Fruit fly (Drosophila melanogaster) whole organism, prepupa: ENCODE data around the gene Tango9.
A peak's percentile ranks its signal among the peaks of the same experiment; 100 is the strongest.

Experiments
- Blimp-1 ChIP-seq: fragments of 200-800 bp; sonication (Bioruptor generic); optimal IDR thresholded peaks from 3 replicates; lab custom pipeline; 2017; ENCODE audit warnings: missing biosample characterization, missing genetic modification characterization, mild to moderate bottlenecking, moderate library complexity, missing genetic modification reagents
- CG10631 ChIP-seq: fragments of 200-800 bp; sonication (Bioruptor generic); optimal IDR thresholded peaks from 2 replicates; lab custom pipeline; 2016; ENCODE audit warnings: missing biosample characterization, missing genetic modification characterization
- CG10669 ChIP-seq: fragments of 200-800 bp; sonication (Bioruptor generic); optimal IDR thresholded peaks from 3 replicates; lab custom pipeline; 2018; ENCODE audit warnings: missing biosample characterization, mild to moderate bottlenecking, missing genetic modification characterization, moderate library complexity
- CG11294 ChIP-seq: fragments of 200-800 bp; sonication (Bioruptor generic); IDR thresholded peaks from 2 replicates; pipeline ENCODE4 v1.3.6; 2022; ENCODE audit warnings: missing biosample characterization, missing genetic modification characterization
- CG11762 ChIP-seq: fragments of 200-800 bp; sonication (Bioruptor generic); optimal IDR thresholded peaks from 3 replicates; lab custom pipeline; 2016; ENCODE audit warnings: missing biosample characterization, missing genetic modification characterization; ENCODE audit not compliant: insufficient read depth
- CG11902 ChIP-seq: fragments of 200-800 bp; sonication (Bioruptor generic); optimal IDR thresholded peaks from 3 replicates; lab custom pipeline; 2016; ENCODE audit warnings: missing biosample characterization, missing genetic modification characterization
- CG15336 ChIP-seq: fragments of 200-800 bp; sonication (Bioruptor generic); IDR thresholded peaks from 2 replicates; pipeline ENCODE4 v1.3.6; 2022; ENCODE audit warnings: missing biosample characterization, missing genetic modification characterization
- CG1621 ChIP-seq: fragments of 200-800 bp; sonication (Bioruptor generic); optimal IDR thresholded peaks from 3 replicates; lab custom pipeline; 2018; ENCODE audit warnings: missing biosample characterization, mild to moderate bottlenecking, missing genetic modification characterization
- CG16779 ChIP-seq: fragments of 200-800 bp; sonication (Bioruptor generic); optimal IDR thresholded peaks from 3 replicates; lab custom pipeline; 2017; ENCODE audit warnings: missing biosample characterization, mild to moderate bottlenecking, missing genetic modification characterization
- CG3032 ChIP-seq: fragments of 200-800 bp; optimal IDR thresholded peaks from 2 replicates; lab custom pipeline; 2019; ENCODE audit warnings: missing biosample characterization, mild to moderate bottlenecking, missing genetic modification characterization, moderate library complexity
- CG31627 ChIP-seq: fragments of 200-800 bp; sonication (Bioruptor generic); optimal IDR thresholded peaks from 3 replicates; lab custom pipeline; 2016; ENCODE audit warnings: missing biosample characterization, missing genetic modification characterization
- CG3919 ChIP-seq: fragments of 200-800 bp; sonication (Bioruptor generic); optimal IDR thresholded peaks from 3 replicates; lab custom pipeline; 2016; ENCODE audit warnings: missing biosample characterization, missing genetic modification characterization
- CG4318 ChIP-seq: fragments of 200-800 bp; sonication (Bioruptor generic); optimal IDR thresholded peaks from 3 replicates; lab custom pipeline; 2017; ENCODE audit warnings: missing biosample characterization, mild to moderate bottlenecking, missing genetic modification characterization
- CG6163 ChIP-seq: fragments of 200-800 bp; sonication (Bioruptor generic); IDR thresholded peaks from 3 replicates; pipeline ENCODE4 v1.3.6; 2022; ENCODE audit warnings: missing biosample characterization, missing genetic modification characterization
- CG6276 ChIP-seq: fragments of 200-800 bp; sonication (Bioruptor generic); optimal IDR thresholded peaks from 2 replicates; lab custom pipeline; 2017; ENCODE audit warnings: missing biosample characterization, mild to moderate bottlenecking, missing genetic modification characterization
- CG6792 ChIP-seq: fragments of 200-800 bp; sonication (Bioruptor generic); optimal IDR thresholded peaks from 3 replicates; lab custom pipeline; 2016; ENCODE audit warnings: missing biosample characterization, missing genetic modification characterization
- CG6808 ChIP-seq: fragments of 200-800 bp; sonication (Bioruptor generic); optimal IDR thresholded peaks from 3 replicates; lab custom pipeline; 2017; ENCODE audit warnings: missing biosample characterization, missing genetic modification characterization, mild to moderate bottlenecking, moderate library complexity, missing genetic modification reagents
- CG6854 ChIP-seq: fragments of 200-800 bp; sonication (Bioruptor generic); optimal IDR thresholded peaks from 2 replicates; lab custom pipeline; 2017; ENCODE audit warnings: missing biosample characterization, mild to moderate bottlenecking, missing genetic modification characterization
- CG7368 ChIP-seq: fragments of 200-800 bp; sonication (Bioruptor generic); optimal IDR thresholded peaks from 3 replicates; lab custom pipeline; 2016; ENCODE audit warnings: missing biosample characterization, missing genetic modification characterization
- CG8319 ChIP-seq: fragments of 200-800 bp; sonication (Bioruptor generic); optimal IDR thresholded peaks from 3 replicates; lab custom pipeline; 2016; ENCODE audit warnings: missing biosample characterization, missing genetic modification characterization
- CG8632 ChIP-seq: fragments of 200-800 bp; sonication (Bioruptor generic); optimal IDR thresholded peaks from 3 replicates; lab custom pipeline; 2016; ENCODE audit warnings: missing biosample characterization, missing genetic modification characterization
- CG9139 ChIP-seq: fragments of 200-800 bp; sonication (Bioruptor generic); optimal IDR thresholded peaks from 3 replicates; lab custom pipeline; 2017; ENCODE audit warnings: missing biosample characterization, mild to moderate bottlenecking, missing genetic modification characterization
- Eip75B ChIP-seq: fragments of 200-800 bp; sonication (Bioruptor generic); optimal IDR thresholded peaks from 3 replicates; lab custom pipeline; 2016; ENCODE audit warnings: missing biosample characterization, missing genetic modification characterization
- Eip78C ChIP-seq: fragments of 200-800 bp; sonication (Bioruptor generic); peaks from one replicate; lab custom pipeline; 2016; ENCODE audit warnings: missing biosample characterization, missing genetic modification characterization
- Ets96B ChIP-seq: fragments of 200-800 bp; optimal IDR thresholded peaks from 2 replicates; lab custom pipeline; 2019; ENCODE audit warnings: missing biosample characterization, mild to moderate bottlenecking, missing genetic modification characterization, moderate library complexity
- Hr38 ChIP-seq: sonication (Bioruptor generic); optimal IDR thresholded peaks from 2 replicates; lab custom pipeline; 2016; ENCODE audit warnings: missing biosample characterization, missing genetic modification characterization
- Hr39 ChIP-seq: fragments of 200-800 bp; sonication (Bioruptor generic); optimal IDR thresholded peaks from 2 replicates; lab custom pipeline; 2016; ENCODE audit warnings: missing biosample characterization, missing genetic modification characterization
- Hr4 ChIP-seq: fragments of 200-800 bp; sonication (Bioruptor generic); optimal IDR thresholded peaks from 3 replicates; lab custom pipeline; 2016; ENCODE audit warnings: missing biosample characterization, missing genetic modification characterization
- Met ChIP-seq: fragments of 200-800 bp; sonication (Bioruptor generic); optimal IDR thresholded peaks from 3 replicates; lab custom pipeline; 2016; ENCODE audit warnings: missing biosample characterization, missing genetic modification characterization
- Sox102F ChIP-seq: fragments of 200-800 bp; sonication (Bioruptor generic); optimal IDR thresholded peaks from 2 replicates; lab custom pipeline; 2016; ENCODE audit warnings: missing biosample characterization, mild to moderate bottlenecking, missing genetic modification characterization
- Sox14 ChIP-seq: fragments of 200-800 bp; sonication (Bioruptor generic); optimal IDR thresholded peaks from 3 replicates; lab custom pipeline; 2016; ENCODE audit warnings: missing biosample characterization, missing genetic modification characterization
- Sox15 ChIP-seq: fragments of 200-800 bp; sonication (Bioruptor generic); optimal IDR thresholded peaks from 3 replicates; lab custom pipeline; 2016; ENCODE audit warnings: missing biosample characterization, missing genetic modification characterization
- achi ChIP-seq: fragments of 200-800 bp; sonication (Bioruptor generic); optimal IDR thresholded peaks from 3 replicates; lab custom pipeline; 2016; ENCODE audit warnings: missing biosample characterization, missing genetic modification characterization
- acj6 ChIP-seq: fragments of 200-800 bp; sonication (Bioruptor generic); optimal IDR thresholded peaks from 3 replicates; lab custom pipeline; 2016; ENCODE audit warnings: missing biosample characterization, missing genetic modification characterization
- eg ChIP-seq: fragments of 200-800 bp; sonication (Bioruptor generic); IDR thresholded peaks from 3 replicates; pipeline ENCODE4 v1.3.6; 2022; ENCODE audit warnings: missing biosample characterization, missing genetic modification characterization
- esn ChIP-seq: fragments of 200-800 bp; sonication (Bioruptor generic); optimal IDR thresholded peaks from 2 replicates; lab custom pipeline; 2016; ENCODE audit warnings: missing biosample characterization, mild to moderate bottlenecking, missing genetic modification characterization, moderate library complexity
- fd85E ChIP-seq: fragments of 200-800 bp; sonication (Bioruptor generic); optimal IDR thresholded peaks from 3 replicates; lab custom pipeline; 2016; ENCODE audit warnings: missing biosample characterization, missing genetic modification characterization
- fkh ChIP-seq: fragments of 200-800 bp; sonication (Bioruptor generic); optimal IDR thresholded peaks from 3 replicates; lab custom pipeline; 2017; ENCODE audit warnings: missing biosample characterization, mild to moderate bottlenecking, missing genetic modification characterization, moderate library complexity
- lz ChIP-seq: fragments of 200-800 bp; sonication (Bioruptor generic); optimal IDR thresholded peaks from 3 replicates; lab custom pipeline; 2016; ENCODE audit warnings: missing biosample characterization, missing genetic modification characterization
- net ChIP-seq: fragments of 200-800 bp; sonication (Bioruptor generic); optimal IDR thresholded peaks from 3 replicates; lab custom pipeline; 2016; ENCODE audit warnings: missing biosample characterization, missing genetic modification characterization
- pdm3 ChIP-seq: fragments of 200-800 bp; sonication (Bioruptor generic); optimal IDR thresholded peaks from 3 replicates; lab custom pipeline; 2016; ENCODE audit warnings: missing biosample characterization, missing genetic modification characterization
- salr ChIP-seq, 2 experiments: fragments of 200-800 bp; sonication (Bioruptor generic); optimal IDR thresholded peaks; 3 replicates each; lab custom pipeline; 2016 to 2018; ENCODE audit warnings: missing biosample characterization in 2 of 2, missing genetic modification characterization in 2 of 2, mild to moderate bottlenecking in 1 of 2
- spab ChIP-seq: fragments of 200-800 bp; sonication (Bioruptor generic); optimal IDR thresholded peaks from 2 replicates; lab custom pipeline; 2017; ENCODE audit warnings: missing biosample characterization, mild to moderate bottlenecking, missing genetic modification characterization, missing genetic modification reagents
- svp ChIP-seq: fragments of 200-800 bp; sonication (Bioruptor generic); peaks from one replicate; lab custom pipeline; 2016; ENCODE audit warnings: missing biosample characterization, missing genetic modification characterization
- topi ChIP-seq: fragments of 200-800 bp; sonication (Bioruptor generic); optimal IDR thresholded peaks from 3 replicates; lab custom pipeline; 2016; ENCODE audit warnings: missing biosample characterization, missing genetic modification characterization

The Tango9 gene

DNA sequence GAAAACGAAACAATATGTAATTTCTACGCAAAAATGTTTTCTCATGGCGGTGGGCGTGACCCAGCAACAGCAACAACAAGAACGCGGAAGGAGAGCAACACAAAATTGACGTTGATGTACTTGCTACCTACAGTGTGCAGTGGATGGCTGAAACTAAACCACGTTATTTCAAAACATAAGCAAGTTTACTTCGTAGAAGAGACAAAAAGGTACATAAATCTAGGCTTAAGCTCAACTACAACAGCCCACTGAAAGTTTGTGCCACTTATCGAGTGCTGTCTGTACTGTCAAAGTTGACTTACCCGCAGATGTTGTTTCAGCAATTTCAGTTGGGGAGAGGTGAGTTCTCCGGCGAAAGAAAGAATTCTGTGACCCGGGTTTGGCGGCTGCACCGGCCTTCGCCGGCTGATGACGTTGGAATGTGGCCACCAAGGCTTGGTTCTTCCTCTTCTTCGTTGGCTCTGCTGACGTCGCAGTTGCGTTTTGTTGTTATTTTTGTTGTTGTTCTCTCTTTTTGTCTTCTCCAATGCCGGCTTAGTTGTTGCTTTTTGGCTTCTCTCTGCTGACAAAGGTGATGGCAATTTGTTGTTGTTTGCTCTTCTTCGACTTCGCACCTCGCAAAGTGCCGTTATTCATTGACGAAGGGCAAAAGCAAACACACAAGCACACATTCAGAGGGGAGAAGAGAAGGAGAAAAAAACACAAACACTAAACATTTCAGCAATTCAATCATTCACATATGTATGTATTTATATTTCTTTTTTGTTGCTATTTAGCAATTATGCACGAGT lies 27.4 kb downstream of the Tango9 start (continued):
- TF ChIP-seq CG31627 (GFP tag; lab: Kevin White, UChicago) (peak; percentile 85), CG11762 (GFP tag; lab: Kevin White, UChicago) (peak; percentile 33), Sox102F (peak; percentile 79), Sox14 (GFP tag; lab: Kevin White, UChicago) (peak; percentile 77), CG11902 (GFP tag; lab: Kevin White, UChicago) (peak; percentile 50), CG7368 (peak; percentile 60), CG3032 (tag; lab: Kevin White, UChicago) (peak; percentile 53), CG6163 (GFP tag; lab: Robert Waterston, UW) (peak; percentile 72), Ets96B (tag; lab: Kevin White, UChicago) (peak; percentile 59), salr (GFP tag; optimal IDR thresholded peaks at IDR 0.05; lab: Kevin White, UChicago) (peak; percentile 21 to 45), CG9139 (GFP tag; lab: Kevin White, UChicago) (no peak), achi (GFP tag; lab: Kevin White, UChicago) (peak; percentile 68), Met (GFP tag; lab: Kevin White, UChicago) (peak; percentile 84), CG6276 (GFP tag; lab: Kevin White, UChicago) (peak; percentile 16), Blimp-1 (no peak), Eip78C (GFP tag; lab: Kevin White, UChicago) (peak; percentile 87), fkh (peak; percentile 67), esn (peak; percentile 78), CG8632 (GFP tag; lab: Kevin White, UChicago) (peak; percentile 55), CG11294 (no peak), Hr4 (GFP tag; lab: Kevin White, UChicago) (peak; percentile 30)

DNA sequence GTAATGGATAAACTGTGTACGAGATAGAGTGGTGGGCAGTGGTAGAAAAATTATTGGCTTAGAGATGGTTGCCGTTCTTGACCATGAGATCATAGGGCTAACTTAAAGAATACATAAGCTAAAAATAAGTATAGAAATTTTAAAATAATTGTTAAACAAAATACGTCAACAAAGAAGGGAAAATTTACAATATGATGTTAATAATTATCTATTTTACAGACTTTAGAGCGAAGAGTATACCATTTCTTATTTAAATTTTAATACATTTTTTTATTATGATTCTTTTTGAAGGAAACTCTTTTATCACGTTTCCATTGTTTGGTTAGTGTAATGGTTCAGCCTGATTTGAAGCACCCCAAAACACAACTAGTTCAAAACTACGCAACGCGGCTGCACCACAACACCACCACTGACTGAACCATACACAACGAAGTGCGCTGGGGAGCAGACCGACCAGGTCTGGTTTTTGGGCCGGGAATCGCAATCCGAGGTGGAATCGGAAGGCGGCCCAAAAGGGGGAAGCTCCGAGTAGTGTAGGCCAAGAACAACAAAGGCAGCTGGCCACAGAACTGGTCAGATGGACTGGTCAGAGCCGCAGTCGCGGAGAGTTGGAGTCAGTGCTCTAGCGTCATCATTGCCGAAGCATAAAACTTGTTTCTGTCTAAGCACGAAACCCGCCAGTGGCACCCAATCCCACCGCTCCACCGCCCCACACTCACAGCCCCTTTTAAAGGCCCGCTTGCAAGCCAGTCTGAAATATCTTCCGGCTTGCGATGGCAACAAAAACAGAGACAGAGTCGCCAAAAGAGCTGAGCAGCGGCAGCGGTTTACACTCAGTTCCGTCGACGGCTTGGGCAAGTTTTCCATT lies 29.0 kb downstream of the Tango9 start:
- TF ChIP-seq CG15336 (GFP tag; lab: Robert Waterston, UW) = no peak
- TF ChIP-seq pdm3 = peak; percentile 6
- TF ChIP-seq CG1621 (tag; lab: Kevin White, UChicago) = peak; percentile 5
- TF ChIP-seq CG10631 (GFP tag; lab: Kevin White, UChicago) = peak; percentile 39
- peak in 1 of 2 experiments; percentile 53 for TF ChIP-seq salr (GFP tag; optimal IDR thresholded peaks at IDR 0.05; lab: Kevin White, UChicago)
- no peak for TF ChIP-seq CG6792
- TF ChIP-seq CG6808 (GFP tag; lab: Kevin White, UChicago) = peak; percentile 24
- no peak for TF ChIP-seq CG10669 (GFP tag; lab: Kevin White, UChicago)
- peak; percentile 36 for TF ChIP-seq CG3032 (tag; lab: Kevin White, UChicago)
- TF ChIP-seq CG7368 = no peak
- no peak for TF ChIP-seq CG11902 (GFP tag; lab: Kevin White, UChicago)
- no peak for TF ChIP-seq fd85E (GFP tag; lab: Kevin White, UChicago)
- no peak for TF ChIP-seq Sox15 (GFP tag; lab: Kevin White, UChicago)
- TF ChIP-seq CG4318 (GFP tag; lab: Kevin White, UChicago) = peak; percentile 21
- TF ChIP-seq svp = no peak
- no peak for TF ChIP-seq spab
- TF ChIP-seq Hr38 (GFP tag; lab: Kevin White, UChicago) = no peak
- TF ChIP-seq Sox102F = no peak
- TF ChIP-seq CG16779 (tag; lab: Kevin White, UChicago) = no peak
- TF ChIP-seq topi (GFP tag; lab: Kevin White, UChicago) = no peak
- TF ChIP-seq CG8319 (GFP tag; lab: Kevin White, UChicago) = no peak
- TF ChIP-seq lz (GFP tag; lab: Kevin White, UChicago) = no peak
- TF ChIP-seq Eip78C (GFP tag; lab: Kevin White, UChicago) = peak; percentile 80
- TF ChIP-seq fkh = no peak
- TF ChIP-seq Hr39 = no peak
- TF ChIP-seq Ets96B (tag; lab: Kevin White, UChicago) = peak; percentile 14
- TF ChIP-seq Hr4 (GFP tag; lab: Kevin White, UChicago) = peak; percentile 30
- no peak for TF ChIP-seq CG3919 (GFP tag; lab: Kevin White, UChicago)
- no peak for TF ChIP-seq CG31627 (GFP tag; lab: Kevin White, UChicago)
- TF ChIP-seq CG6854 (GFP tag; lab: Kevin White, UChicago) = no peak
- TF ChIP-seq CG9139 (GFP tag; lab: Kevin White, UChicago) = no peak
- TF ChIP-seq CG8632 (GFP tag; lab: Kevin White, UChicago) = no peak
- peak; percentile 7 for TF ChIP-seq acj6
- no peak for TF ChIP-seq Blimp-1
- no peak for TF ChIP-seq Eip75B (GFP tag; lab: Kevin White, UChicago)
- TF ChIP-seq eg (GFP tag; lab: Robert Waterston, UW) = no peak
- no peak for TF ChIP-seq net (GFP tag; lab: Kevin White, UChicago)
